Fruit fly (Drosophila melanogaster) whole organism, pupa: ENCODE data around the gene Pde6.
A peak's percentile ranks its signal among the peaks of the same experiment; 100 is the strongest.

ENCODE experiments used
- CG10348 ChIP-seq: fragments of 200-800 bp; sonication (Bioruptor generic); IDR thresholded peaks from 2 replicates; pipeline ENCODE4 v1.3.6; 2022; ENCODE audit warnings: missing biosample characterization, missing genetic modification characterization
- CG12605 ChIP-seq: fragments of 200-800 bp; sonication (Bioruptor generic); IDR thresholded peaks from 2 replicates; pipeline ENCODE4 v1.3.6; 2022; ENCODE audit warnings: missing biosample characterization, missing genetic modification characterization
- CG13204 ChIP-seq: fragments of 200-800 bp; sonication (Bioruptor generic); optimal IDR thresholded peaks from 2 replicates; lab custom pipeline; 2018; ENCODE audit warnings: missing biosample characterization, mild to moderate bottlenecking, missing genetic modification characterization, moderate library complexity
- CG14655 ChIP-seq: fragments of 200-800 bp; sonication (Bioruptor generic); optimal IDR thresholded peaks from 3 replicates; lab custom pipeline; 2017; ENCODE audit warnings: mild to moderate bottlenecking, missing biosample characterization, missing genetic modification reagents, missing genetic modification characterization
- CG15710 ChIP-seq: fragments of 200-800 bp; sonication (Bioruptor generic); optimal IDR thresholded peaks from 2 replicates; lab custom pipeline; 2018; ENCODE audit warnings: missing biosample characterization, mild to moderate bottlenecking, missing genetic modification characterization, moderate library complexity
- CG17806 ChIP-seq: fragments of 200-800 bp; sonication (Bioruptor generic); optimal IDR thresholded peaks from 2 replicates; lab custom pipeline; 2018; ENCODE audit warnings: missing biosample characterization, mild to moderate bottlenecking, missing genetic modification characterization, moderate library complexity
- CG32121 ChIP-seq: fragments of 200-800 bp; sonication (Bioruptor generic); IDR thresholded peaks from 2 replicates; pipeline ENCODE4 v1.3.6; 2022; ENCODE audit warnings: missing biosample characterization, missing genetic modification characterization
- CG34367 ChIP-seq: fragments of 200-800 bp; sonication (Bioruptor generic); optimal IDR thresholded peaks from 2 replicates; lab custom pipeline; 2018; ENCODE audit warnings: missing biosample characterization, mild to moderate bottlenecking, missing genetic modification characterization
- CG4496 ChIP-seq: fragments of 200-800 bp; sonication (Bioruptor generic); IDR thresholded peaks from 3 replicates; pipeline ENCODE4 v1.3.6; 2022; ENCODE audit warnings: missing biosample characterization, missing genetic modification characterization
- CG8159 ChIP-seq: fragments of 200-800 bp; sonication (Bioruptor generic); optimal IDR thresholded peaks from 3 replicates; lab custom pipeline; 2018; ENCODE audit warnings: missing biosample characterization, mild to moderate bottlenecking, missing genetic modification characterization, moderate library complexity
- CG8301 ChIP-seq: fragments of 200-800 bp; sonication (Bioruptor generic); optimal IDR thresholded peaks from 2 replicates; lab custom pipeline; 2018; ENCODE audit warnings: missing biosample characterization, mild to moderate bottlenecking, missing genetic modification characterization
- CG9948 ChIP-seq: fragments of 200-800 bp; sonication (Bioruptor generic); optimal IDR thresholded peaks from 2 replicates; lab custom pipeline; 2018; ENCODE audit warnings: missing biosample characterization, mild to moderate bottlenecking, missing genetic modification characterization, moderate library complexity
- D1 ChIP-seq: fragments of 200-800 bp; sonication (Bioruptor generic); optimal IDR thresholded peaks from 2 replicates; lab custom pipeline; 2018; ENCODE audit warnings: missing biosample characterization, mild to moderate bottlenecking, missing genetic modification characterization, moderate library complexity
- EcR ChIP-seq: fragments of 200-800 bp; sonication (Bioruptor generic); optimal IDR thresholded peaks from 3 replicates; lab custom pipeline; 2019; ENCODE audit warnings: missing biosample characterization, missing genetic modification characterization, mild to moderate bottlenecking, moderate library complexity, missing genetic modification reagents
- Ets98B ChIP-seq: fragments of 200-800 bp; sonication (Bioruptor generic); IDR thresholded peaks from 2 replicates; pipeline ENCODE4 v1.3.6; 2022; ENCODE audit warnings: missing biosample characterization, missing genetic modification characterization
- Pif1A ChIP-seq: fragments of 200-800 bp; sonication (Bioruptor generic); optimal IDR thresholded peaks from 3 replicates; lab custom pipeline; 2016; ENCODE audit warnings: missing biosample characterization, missing genetic modification characterization
- Pif1B ChIP-seq: fragments of 200-800 bp; sonication (Bioruptor generic); optimal IDR thresholded peaks from 3 replicates; lab custom pipeline; 2016; ENCODE audit warnings: missing biosample characterization, missing genetic modification characterization
- Snoo ChIP-seq: fragments of 200-800 bp; sonication (Bioruptor generic); optimal IDR thresholded peaks from 3 replicates; lab custom pipeline; 2017; ENCODE audit warnings: missing biosample characterization, mild to moderate bottlenecking, missing genetic modification characterization, inconsistent platforms
- fd96Ca ChIP-seq: fragments of 200-800 bp; sonication (Bioruptor generic); IDR thresholded peaks from 3 replicates; pipeline ENCODE4 v1.3.6; 2022; ENCODE audit warnings: missing biosample characterization, missing genetic modification characterization
- gl ChIP-seq: fragments of 200-800 bp; sonication (Bioruptor generic); optimal IDR thresholded peaks from 2 replicates; lab custom pipeline; 2018; ENCODE audit warnings: missing biosample characterization, mild to moderate bottlenecking, missing genetic modification characterization
- rn ChIP-seq: fragments of 200-800 bp; sonication (Bioruptor generic); IDR thresholded peaks from 2 replicates; pipeline ENCODE4 v1.3.6; 2022; ENCODE audit warnings: missing biosample characterization, missing genetic modification characterization

Gene Pde6

DNA sequence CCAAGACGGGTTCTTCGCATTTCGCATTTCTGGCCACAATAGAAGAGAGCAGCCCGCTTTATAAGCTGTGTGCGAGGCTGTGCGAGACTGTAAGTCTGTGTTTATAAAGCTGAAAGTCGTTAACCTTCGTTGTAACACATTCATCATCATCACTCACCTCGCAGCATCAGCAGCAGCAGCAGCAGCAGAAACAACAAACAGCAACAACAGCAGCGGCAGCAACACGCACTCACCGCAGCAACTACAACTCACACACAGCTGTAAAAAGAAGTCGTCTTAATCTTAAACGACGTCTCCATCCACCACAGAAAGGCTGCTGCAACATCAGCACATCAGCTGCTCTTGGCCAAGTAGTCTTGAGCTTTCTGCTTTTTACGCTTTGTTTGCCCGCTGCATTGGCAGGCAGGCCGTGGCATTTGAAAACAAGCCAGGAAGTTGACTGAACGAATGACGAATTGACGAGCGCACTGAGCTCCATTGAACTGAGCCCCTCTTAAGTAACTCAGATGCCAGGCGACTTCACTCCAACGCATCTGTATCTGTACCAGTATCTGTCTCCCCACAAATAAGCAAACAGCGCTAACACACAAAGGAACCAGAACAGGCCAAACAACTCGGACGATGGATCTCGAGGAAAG lies 89.3 kb downstream of the Pde6 start:
- TF ChIP-seq CG32121 (GFP tag; lab: Robert Waterston, UW): no peak
- TF ChIP-seq EcR: peak; percentile 78

DNA sequence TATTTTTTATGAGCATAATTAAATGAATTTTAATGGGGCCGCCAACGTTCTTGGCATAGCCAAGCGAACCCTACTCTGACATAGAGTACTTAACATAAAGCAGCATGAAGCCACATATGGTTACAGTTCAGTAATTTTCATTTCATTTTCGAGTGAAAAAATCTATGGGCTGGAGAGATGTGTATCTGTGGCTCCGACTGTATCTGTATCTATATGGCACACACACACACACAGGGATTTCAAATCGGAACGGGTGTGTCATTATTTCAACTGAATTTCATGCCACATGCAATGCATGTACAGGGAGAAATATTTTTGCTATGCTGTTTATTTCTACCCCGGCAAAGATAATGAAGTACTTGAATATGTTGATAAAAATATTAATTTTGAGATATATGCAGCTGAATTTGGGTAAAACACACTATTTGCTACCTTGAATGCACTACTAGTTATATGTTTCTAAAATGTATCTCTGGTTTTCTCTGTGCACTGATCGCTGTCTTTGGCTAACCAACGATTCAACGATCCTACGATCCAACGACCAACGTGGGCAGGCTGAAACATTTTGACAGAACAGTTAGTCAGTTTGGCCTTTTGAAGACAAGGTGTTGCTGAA lies 90.8 kb downstream of the Pde6 start:
- no peak for TF ChIP-seq gl (tag; lab: Kevin White, UChicago)
- no peak for TF ChIP-seq CG34367 (tag; lab: Kevin White, UChicago)
- peak; percentile 49 for TF ChIP-seq Ets98B (GFP tag; lab: Robert Waterston, UW)
- peak; percentile 47; the same call in 2 of the 3 replicates for TF ChIP-seq CG4496 (GFP tag; lab: Robert Waterston, UW)
- TF ChIP-seq D1: no peak
- TF ChIP-seq CG32121 (GFP tag; lab: Robert Waterston, UW): no peak
- peak; percentile 40; the same call in 2 of the 3 replicates for TF ChIP-seq fd96Ca (GFP tag; lab: Robert Waterston, UW)
- peak; percentile 27 for TF ChIP-seq CG14655 (GFP tag; lab: Kevin White, UChicago)
- no peak for TF ChIP-seq CG17806 (tag; lab: Kevin White, UChicago)
- TF ChIP-seq CG10348: no peak
- no peak for TF ChIP-seq CG15710
- peak; percentile 47 for TF ChIP-seq CG8301 (tag; lab: Kevin White, UChicago)
- no peak for TF ChIP-seq CG9948 (tag; lab: Kevin White, UChicago)
- TF ChIP-seq CG12605: no peak
- no peak for TF ChIP-seq Pif1B (GFP tag; lab: Kevin White, UChicago)
- no peak for TF ChIP-seq EcR
- no peak for TF ChIP-seq Pif1A
- no peak for TF ChIP-seq CG8159 (tag; lab: Kevin White, UChicago)
- TF ChIP-seq CG13204: no peak
- TF ChIP-seq rn (GFP tag; lab: Robert Waterston, UW): no peak
- no peak for TF ChIP-seq Snoo

DNA sequence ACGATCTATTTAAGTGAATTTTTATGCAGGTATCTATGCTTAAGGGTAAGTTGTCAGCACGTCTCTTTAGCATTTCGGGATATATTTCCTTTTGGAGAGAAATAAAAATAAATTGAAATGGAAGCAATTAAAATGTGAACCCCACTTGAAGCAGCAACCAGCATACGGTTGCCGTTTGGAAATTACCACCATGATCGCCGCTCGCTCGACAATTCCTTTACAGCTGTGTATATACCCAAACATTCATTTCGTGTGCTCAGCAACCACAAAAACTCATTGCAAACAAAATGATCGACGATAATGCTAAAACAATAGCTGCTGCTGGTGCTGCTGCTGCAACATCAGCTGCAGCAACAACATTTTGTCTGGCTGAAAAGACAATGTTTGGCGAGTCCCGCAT lies 91.8 kb downstream of the Pde6 start:
- TF ChIP-seq CG12605 (no peak), CG8159 (tag; lab: Kevin White, UChicago) (no peak), CG10348 (no peak), CG32121 (GFP tag; lab: Robert Waterston, UW) (no peak), gl (tag; lab: Kevin White, UChicago) (no peak), CG34367 (tag; lab: Kevin White, UChicago) (no peak), Pif1B (GFP tag; lab: Kevin White, UChicago) (no peak), CG9948 (tag; lab: Kevin White, UChicago) (no peak), CG13204 (no peak), Snoo (no peak), CG8301 (tag; lab: Kevin White, UChicago) (no peak), fd96Ca (GFP tag; lab: Robert Waterston, UW) (no peak), CG14655 (GFP tag; lab: Kevin White, UChicago) (no peak), D1 (no peak), EcR (no peak), CG4496 (GFP tag; lab: Robert Waterston, UW) (no peak)

DNA sequence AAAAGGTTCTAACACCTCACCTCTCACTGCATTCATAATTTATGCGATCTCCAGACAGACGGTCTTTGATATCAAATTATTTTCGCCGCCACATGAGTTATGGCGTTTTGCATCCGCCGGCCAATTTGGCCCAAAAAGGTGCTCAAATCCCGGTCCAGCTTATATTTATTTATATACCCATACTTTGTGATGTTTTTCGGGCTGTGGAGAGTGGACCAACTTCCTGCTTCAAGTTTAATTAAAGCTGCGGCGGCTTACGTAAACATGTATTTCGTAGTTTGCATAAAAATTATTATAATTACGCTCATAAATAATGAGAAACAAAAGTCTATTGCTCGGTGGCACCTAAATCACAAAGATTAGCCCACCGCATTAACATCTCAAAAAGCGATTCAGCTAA lies 92.9 kb downstream of the Pde6 start:
- TF ChIP-seq CG10348 (no peak), rn (GFP tag; lab: Robert Waterston, UW) (no peak), EcR (no peak), gl (tag; lab: Kevin White, UChicago) (no peak), CG15710 (no peak), CG13204 (no peak), CG34367 (tag; lab: Kevin White, UChicago) (no peak), Pif1A (no peak), CG17806 (tag; lab: Kevin White, UChicago) (no peak), Snoo (no peak), CG32121 (GFP tag; lab: Robert Waterston, UW) (no peak), CG12605 (no peak), CG9948 (tag; lab: Kevin White, UChicago) (no peak), Pif1B (GFP tag; lab: Kevin White, UChicago) (no peak), CG8159 (tag; lab: Kevin White, UChicago) (no peak), Ets98B (GFP tag; lab: Robert Waterston, UW) (no peak), D1 (no peak), CG4496 (GFP tag; lab: Robert Waterston, UW) (no peak), CG14655 (GFP tag; lab: Kevin White, UChicago) (no peak), CG8301 (tag; lab: Kevin White, UChicago) (no peak)

DNA sequence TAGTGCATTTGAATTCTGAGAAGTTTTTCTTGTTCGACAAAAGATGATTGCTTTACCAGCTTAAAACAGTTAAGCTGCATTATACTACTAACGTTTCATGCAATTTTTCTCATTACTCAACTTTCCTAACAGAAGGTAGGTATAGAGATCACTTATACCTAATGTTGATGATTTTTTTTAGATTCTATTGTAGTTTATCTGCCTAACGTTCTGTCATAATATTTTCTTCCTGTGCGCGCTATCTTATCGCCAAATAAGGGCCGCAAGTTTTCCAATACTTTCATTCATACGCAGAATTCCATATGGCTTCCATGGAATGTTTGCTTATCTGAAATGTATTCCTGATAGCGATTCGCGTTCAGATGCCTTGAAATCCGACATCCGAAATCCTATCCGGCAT lies 93.7 kb downstream of the Pde6 start:
- TF ChIP-seq CG14655 (GFP tag; lab: Kevin White, UChicago) (no peak), CG8159 (tag; lab: Kevin White, UChicago) (no peak), Pif1B (GFP tag; lab: Kevin White, UChicago) (no peak), Snoo (no peak), Pif1A (no peak), CG17806 (tag; lab: Kevin White, UChicago) (no peak), CG32121 (GFP tag; lab: Robert Waterston, UW) (no peak), gl (tag; lab: Kevin White, UChicago) (no peak), CG34367 (tag; lab: Kevin White, UChicago) (no peak), fd96Ca (GFP tag; lab: Robert Waterston, UW) (no peak), CG4496 (GFP tag; lab: Robert Waterston, UW) (no peak), D1 (no peak), CG9948 (tag; lab: Kevin White, UChicago) (no peak)
- TF ChIP-seq, all 21 proteins: peak for 0
